Worm (Caenorhabditis elegans) whole organism, early embryonic: ENCODE data around the gene rev-1.

ENCODE experiments used
- B0310.2 ChIP-seq: sonication (generic microtip); optimal IDR thresholded peaks from 2 replicates; lab custom pipeline; 2016; ENCODE audit warnings: mild to moderate bottlenecking, missing genetic modification characterization, missing compliant biosample characterization
- F13C5.2 ChIP-seq: sonication (generic microtip); optimal IDR thresholded peaks from 2 replicates; lab custom pipeline; 2017; ENCODE audit warnings: mild to moderate bottlenecking, missing genetic modification characterization, inconsistent platforms, missing compliant biosample characterization
- aly-1 ChIP-seq: sonication (generic microtip); optimal IDR thresholded peaks from 2 replicates; lab custom pipeline; 2016; ENCODE audit warnings: missing genetic modification characterization, missing compliant biosample characterization
- ama-1 ChIP-seq: fragments of 150-350 bp; optimal IDR thresholded peaks from 2 replicates; lab custom pipeline; 2014
- ceh-13 ChIP-seq: fragments of 200-800 bp; sonication (Bioruptor generic); optimal IDR thresholded peaks from 2 replicates; lab custom pipeline; 2018; ENCODE audit warnings: mild to moderate bottlenecking, missing genetic modification characterization, missing compliant biosample characterization
- ceh-36 ChIP-seq: sonication (generic microtip); optimal IDR thresholded peaks from 2 replicates; lab custom pipeline; 2016; ENCODE audit warnings: missing genetic modification characterization, inconsistent platforms, missing compliant biosample characterization
- ets-7 ChIP-seq: sonication (generic microtip); optimal IDR thresholded peaks from 2 replicates; lab custom pipeline; 2016; ENCODE audit warnings: missing genotype, missing genetic modification characterization, missing compliant biosample characterization
- flt-1 ChIP-seq: fragments of 200-800 bp; sonication (Bioruptor generic); IDR thresholded peaks from 2 replicates; pipeline ENCODE4 v1.3.6; 2022; ENCODE audit warnings: missing genetic modification characterization, missing compliant biosample characterization
- hmg-4 ChIP-seq: fragments of 200-800 bp; sonication (Bioruptor generic); optimal IDR thresholded peaks from 2 replicates; lab custom pipeline; 2018; ENCODE audit warnings: mild to moderate bottlenecking, missing genetic modification characterization, missing compliant biosample characterization
- hnd-1 ChIP-seq: sonication (generic microtip); optimal IDR thresholded peaks from 2 replicates; lab custom pipeline; 2016; ENCODE audit warnings: missing genetic modification characterization, missing compliant biosample characterization
- pes-1 ChIP-seq: fragments of 200-800 bp; sonication (Bioruptor generic); IDR thresholded peaks from 2 replicates; pipeline ENCODE4 v1.3.6; 2022; ENCODE audit warnings: missing genetic modification reagents, missing genetic modification characterization, missing compliant biosample characterization
- scrt-1 ChIP-seq: fragments of 200-800 bp; sonication (Bioruptor generic); IDR thresholded peaks from 2 replicates; pipeline ENCODE4 v1.3.6; 2022; ENCODE audit warnings: missing genetic modification characterization, missing compliant biosample characterization
- tbx-11 ChIP-seq: fragments of 200-800 bp; sonication (Bioruptor generic); IDR thresholded peaks from 2 replicates; pipeline ENCODE4 v1.3.6; 2022; ENCODE audit warnings: missing genetic modification characterization, missing compliant biosample characterization
- tra-4 ChIP-seq: sonication (generic microtip); optimal IDR thresholded peaks from 2 replicates; lab custom pipeline; 2017; ENCODE audit warnings: missing genetic modification characterization, missing compliant biosample characterization

DNA sequence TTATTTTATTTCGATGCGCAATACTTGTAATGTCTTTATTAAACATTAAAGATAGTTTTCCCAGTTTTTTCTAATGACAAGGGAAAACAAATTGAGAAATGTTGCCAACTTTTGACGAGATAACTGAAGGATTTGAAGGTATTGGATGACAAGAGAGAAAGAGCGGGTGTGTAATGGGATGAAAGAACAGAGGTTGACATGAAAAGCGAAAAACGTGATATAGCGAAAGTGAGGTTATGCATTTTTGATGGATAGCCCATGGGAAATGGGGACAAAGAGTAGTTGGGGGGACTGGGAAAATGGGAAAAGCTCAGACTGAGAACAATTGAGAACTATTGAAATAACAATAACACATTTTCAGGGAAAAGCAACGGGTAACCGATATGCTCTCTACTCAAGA is 5.2 kb upstream of the rev-1 start:
- TF ChIP-seq ama-1 (lab: Kevin White, UChicago) (no peak), aly-1 (no peak), ets-7 (tag; lab: Kevin White, UChicago) (no peak), scrt-1 (GFP tag; lab: Robert Waterston, UW) (no peak), hnd-1 (tag; lab: Kevin White, UChicago) (no peak), pes-1 (GFP tag; lab: Robert Waterston, UW) (no peak), flt-1 (no peak), tbx-11 (no peak), ceh-13 (no peak), B0310.2 (tag; lab: Kevin White, UChicago) (no peak), F13C5.2 (tag; lab: Kevin White, UChicago) (no peak), tra-4 (tag; lab: Kevin White, UChicago) (no peak), hmg-4 (GFP tag; lab: Kevin White, UChicago) (no peak), ceh-36 (tag; lab: Kevin White, UChicago) (no peak)
